Fruit fly (Drosophila melanogaster) whole organism: ENCODE measurements around the gene beat-Va.

ENCODE experiments used
- CG8478 ChIP-seq: fragments of >200 bp; optimal IDR thresholded peaks from 2 replicates; lab custom pipeline; 2018; ENCODE audit warnings: inconsistent platforms
- EcR ChIP-seq, 2 experiments: fragments of >200 bp; optimal IDR thresholded peaks; 2 replicates each; lab custom pipeline; 2017; ENCODE audit warnings: missing biosample characterization in 2 of 2, missing genetic modification characterization in 2 of 2, missing genetic modification reagents in 2 of 2
- pan ChIP-seq: fragments of >200 bp; optimal IDR thresholded peaks from 2 replicates; lab custom pipeline; 2017
- psq ChIP-seq: fragments of >200 bp; optimal IDR thresholded peaks from 2 replicates; lab custom pipeline; 2017
- usp ChIP-seq: fragments of >200 bp; optimal IDR thresholded peaks from 2 replicates; lab custom pipeline; 2017; ENCODE audit warnings: missing biosample characterization, missing genetic modification characterization, mixed read lengths

- TF ChIP-seq CG8478 (lab: Kevin White, UChicago) (no peak), EcR (GFP tag; optimal IDR thresholded peaks at IDR 0.05; lab: Kevin White, UChicago) (no peak), pan (no peak), usp (GFP tag; lab: Kevin White, UChicago) (no peak), psq (no peak)
These were observed 43.4 kb upstream of the beat-Va start, which contains the start of gene d-cup for dm6 chr3R:12891656-12892055.
